Worm (Caenorhabditis elegans): Measurements from ENCODE around the gene ubc-19.

- no peak for TF ChIP-seq ama-1 (optimal IDR thresholded peaks at IDR 0.05)
- no peak for TF ChIP-seq ceh-36 (tag; optimal IDR thresholded peaks at IDR 0.05)
- no peak for TF ChIP-seq ceh-13 (GFP tag; optimal IDR thresholded peaks at IDR 0.05)
- no peak for TF ChIP-seq ets-7 (tag; optimal IDR thresholded peaks at IDR 0.05)
- no peak for TF ChIP-seq hnd-1 (tag; optimal IDR thresholded peaks at IDR 0.05)
- no peak for TF ChIP-seq B0310.2 (tag; optimal IDR thresholded peaks at IDR 0.05)
- no peak for TF ChIP-seq tra-4 (tag; optimal IDR thresholded peaks at IDR 0.05)
Observed at ce11 chrV:18667179-18667578, 22.4 kb downstream of the ubc-19 start.

Measured in whole organism, early embryonic.